Worm (Caenorhabditis elegans) whole organism, L4/young adult: ENCODE results near the gene T25C12.3.

Experiments
- dao-5 ChIP-seq: sonication (generic microtip); optimal IDR thresholded peaks from 2 replicates; lab custom pipeline; 2016; ENCODE audit warnings: missing genotype, missing genetic modification characterization, moderate library complexity, missing compliant biosample characterization
- him-1 ChIP-seq: sonication (generic microtip); optimal IDR thresholded peaks from 2 replicates; lab custom pipeline; 2016; ENCODE audit warnings: missing genotype, missing genetic modification reagents, missing genetic modification characterization, missing compliant biosample characterization

- TF ChIP-seq him-1 (tag; lab: Kevin White, UChicago) (no peak), dao-5 (tag; lab: Kevin White, UChicago) (no peak)
These were observed 36.6 kb upstream of the T25C12.3 start, which contains the start of gene C35C5.9 for ce11 chrX:11536408-11536807.
